Worm (Caenorhabditis elegans) whole organism, L4 larva: ENCODE measurements around the gene spp-21.

Experiments used
- F26F4.8 ChIP-seq: fragments of 200-800 bp; sonication (Bioruptor generic); conservative IDR thresholded peaks from 2 replicates; pipeline ENCODE4 v1.3.6; 2022; ENCODE audit warnings: missing genetic modification characterization, missing compliant biosample characterization
- F49E8.2 ChIP-seq: sonication (generic microtip); optimal IDR thresholded peaks from 2 replicates; lab custom pipeline; 2016; ENCODE audit warnings: missing compliant biosample characterization, mild to moderate bottlenecking, missing genetic modification characterization, borderline replicate concordance
- T26A8.4 ChIP-seq: fragments of 200-800 bp; sonication (Bioruptor generic); IDR thresholded peaks from 2 replicates; pipeline ENCODE4 v1.3.6; 2022; ENCODE audit warnings: missing genetic modification characterization, missing compliant biosample characterization
- Y5F2A.4 ChIP-seq: fragments of 200-800 bp; sonication (Bioruptor generic); optimal IDR thresholded peaks from 2 replicates; lab custom pipeline; 2018; ENCODE audit warnings: mild to moderate bottlenecking, missing genetic modification characterization, missing compliant biosample characterization
- Y75B8A.6 ChIP-seq: fragments of 200-800 bp; sonication (Bioruptor generic); IDR thresholded peaks from 2 replicates; pipeline ENCODE4 v1.3.6; 2022; ENCODE audit warnings: missing genetic modification reagents, missing genetic modification characterization, missing compliant biosample characterization
- ZK337.2 ChIP-seq: fragments of 200-800 bp; sonication (Bioruptor generic); IDR thresholded peaks from 2 replicates; pipeline ENCODE4 v1.3.6; 2022; ENCODE audit warnings: missing genetic modification reagents, missing genetic modification characterization, missing compliant biosample characterization
- aha-1 ChIP-seq: fragments of 150-350 bp; peaks from one replicate; lab custom pipeline; 2014; ENCODE audit warnings: missing biosample characterization, missing genetic modification characterization
- ama-1 ChIP-seq: fragments of 150-350 bp; optimal IDR thresholded peaks from 2 replicates; lab custom pipeline; 2014; ENCODE audit warnings: inconsistent platforms, mixed read lengths
- attf-4 ChIP-seq: sonication (generic microtip); optimal IDR thresholded peaks from 3 replicates; lab custom pipeline; 2017; ENCODE audit warnings: missing biosample characterization, missing genetic modification characterization
- ceh-44 ChIP-seq: fragments of 200-800 bp; sonication (Bioruptor generic); IDR thresholded peaks from 2 replicates; pipeline ENCODE4 v1.3.6; 2022; ENCODE audit warnings: missing genetic modification reagents, missing genetic modification characterization, missing compliant biosample characterization
- ceh-62 ChIP-seq: sonication (generic microtip); optimal IDR thresholded peaks from 2 replicates; lab custom pipeline; 2017; ENCODE audit warnings: missing biosample characterization, missing genetic modification characterization
- ceh-82 ChIP-seq: sonication (generic microtip); optimal IDR thresholded peaks from 2 replicates; lab custom pipeline; 2017; ENCODE audit warnings: missing biosample characterization, missing genetic modification characterization
- ctbp-1 ChIP-seq: fragments of 200-800 bp; sonication (Bioruptor generic); IDR thresholded peaks from 2 replicates; pipeline ENCODE4 v1.3.6; 2022; ENCODE audit warnings: missing genetic modification reagents, missing genetic modification characterization, missing compliant biosample characterization
- daf-12 ChIP-seq: fragments of 150-350 bp; optimal IDR thresholded peaks from 2 replicates; lab custom pipeline; 2014; ENCODE audit warnings: missing biosample characterization, missing genetic modification reagents, missing genetic modification characterization
- daf-16 ChIP-seq, 3 experiments: sonication (generic microtip); optimal IDR thresholded peaks; 2 replicates each; lab custom pipeline; 2016 to 2017; ENCODE audit warnings: missing genetic modification characterization in 3 of 3, missing genetic modification reagents in 3 of 3, mild to moderate bottlenecking in 2 of 3, missing compliant biosample characterization in 2 of 3, missing biosample characterization in 1 of 3, moderate library complexity in 1 of 3
- daf-19 ChIP-seq: fragments of 200-800 bp; sonication (Bioruptor generic); conservative IDR thresholded peaks from 2 replicates; pipeline ENCODE4 v1.3.6; 2022; ENCODE audit warnings: missing genetic modification characterization, missing compliant biosample characterization
- dmd-6 ChIP-seq: fragments of 200-800 bp; sonication (Bioruptor generic); IDR thresholded peaks from 2 replicates; pipeline ENCODE4 v1.3.6; 2022; ENCODE audit warnings: missing genetic modification reagents, missing genetic modification characterization, missing compliant biosample characterization
- duxl-1 ChIP-seq: sonication (generic microtip); optimal IDR thresholded peaks from 2 replicates; lab custom pipeline; 2016; ENCODE audit warnings: mild to moderate bottlenecking, missing genetic modification characterization, moderate library complexity, missing compliant biosample characterization; ENCODE audit not compliant: poor library complexity
- fkh-10 ChIP-seq: fragments of 150-350 bp; optimal IDR thresholded peaks from 2 replicates; lab custom pipeline; 2014; ENCODE audit warnings: missing biosample characterization, missing genetic modification reagents, missing genetic modification characterization
- gei-8 ChIP-seq: fragments of 200-800 bp; sonication (Bioruptor generic); optimal IDR thresholded peaks from 2 replicates; lab custom pipeline; 2018; ENCODE audit warnings: mild to moderate bottlenecking, missing genetic modification characterization, missing compliant biosample characterization
- hmg-1.1 ChIP-seq: fragments of 200-800 bp; sonication (Bioruptor generic); IDR thresholded peaks from 2 replicates; pipeline ENCODE4 v1.3.6; 2022; ENCODE audit warnings: missing genetic modification reagents, missing genetic modification characterization, missing compliant biosample characterization
- lim-7 ChIP-seq: fragments of 200-800 bp; sonication (Bioruptor generic); IDR thresholded peaks from 2 replicates; pipeline ENCODE4 v1.3.6; 2022; ENCODE audit warnings: missing genetic modification characterization, missing compliant biosample characterization
- lin-13 ChIP-seq: fragments of 150-350 bp; optimal IDR thresholded peaks from 2 replicates; lab custom pipeline; 2014; ENCODE audit warnings: missing biosample characterization, missing genetic modification reagents, missing genetic modification characterization
- lin-29 ChIP-seq: fragments of 200-800 bp; sonication (Bioruptor generic); IDR thresholded peaks from 2 replicates; pipeline ENCODE4 v1.3.6; 2022; ENCODE audit warnings: missing genetic modification reagents, missing genetic modification characterization, missing compliant biosample characterization
- lin-38 ChIP-seq: fragments of 200-800 bp; sonication (Bioruptor generic); IDR thresholded peaks from 2 replicates; pipeline ENCODE4 v1.3.6; 2022; ENCODE audit warnings: missing genetic modification reagents, missing genetic modification characterization, missing compliant biosample characterization
- madf-9 ChIP-seq: fragments of 200-800 bp; sonication (Bioruptor generic); conservative IDR thresholded peaks from 2 replicates; pipeline ENCODE4 v1.3.6; 2022; ENCODE audit warnings: missing genetic modification reagents, missing genetic modification characterization, missing compliant biosample characterization
- mdt-29 ChIP-seq: fragments of 200-800 bp; sonication (Bioruptor generic); IDR thresholded peaks from 2 replicates; pipeline ENCODE4 v1.3.6; 2022; ENCODE audit warnings: missing genetic modification reagents, missing genetic modification characterization, missing compliant biosample characterization
- mep-1 ChIP-seq: fragments of 150-350 bp; sonication (generic microtip); optimal IDR thresholded peaks from 3 replicates; lab custom pipeline; 2014; ENCODE audit warnings: missing biosample characterization, missing genetic modification characterization
- mes-2 ChIP-seq: sonication (generic microtip); optimal IDR thresholded peaks from 2 replicates; lab custom pipeline; 2016; ENCODE audit warnings: missing genotype, mild to moderate bottlenecking, missing genetic modification characterization, missing compliant biosample characterization; ENCODE audit not compliant: poor library complexity, severe bottlenecking
- mxl-2 ChIP-seq: fragments of 200-800 bp; sonication (Bioruptor generic); conservative IDR thresholded peaks from 2 replicates; pipeline ENCODE4 v1.3.6; 2022; ENCODE audit warnings: missing genetic modification reagents, missing genetic modification characterization, missing compliant biosample characterization
- nhr-102 ChIP-seq: sonication (generic microtip); optimal IDR thresholded peaks from 2 replicates; lab custom pipeline; 2016; ENCODE audit warnings: mild to moderate bottlenecking, missing genetic modification characterization, moderate library complexity, missing compliant biosample characterization
- nhr-28 ChIP-seq: fragments of 150-350 bp; optimal IDR thresholded peaks from 2 replicates; lab custom pipeline; 2014; ENCODE audit warnings: missing biosample characterization, missing genetic modification characterization
- nhr-48 ChIP-seq: sonication (generic microtip); optimal IDR thresholded peaks from 2 replicates; lab custom pipeline; 2016; ENCODE audit warnings: mild to moderate bottlenecking, missing genetic modification characterization, missing compliant biosample characterization
- nhr-6 ChIP-seq: fragments of 150-350 bp; optimal IDR thresholded peaks from 2 replicates; lab custom pipeline; 2014; ENCODE audit warnings: missing biosample characterization, missing genetic modification characterization
- nhr-76 ChIP-seq: fragments of 150-350 bp; optimal IDR thresholded peaks from 2 replicates; lab custom pipeline; 2014; ENCODE audit warnings: missing biosample characterization, missing genetic modification characterization
- nhr-77 ChIP-seq: fragments of 150-350 bp; optimal IDR thresholded peaks from 2 replicates; lab custom pipeline; 2014; ENCODE audit warnings: missing biosample characterization, missing genetic modification characterization
- pha-4 ChIP-seq, 2 experiments: fragments of 150-350 bp in 1 of 2; fragments of 200-800 bp in 1 of 2; sonication (Bioruptor generic) in 1 of 2; IDR thresholded peaks in 1 of 2; optimal IDR thresholded peaks in 1 of 2; 2 replicates each; pipeline versions ENCODE4 v1.3.6 to Lab custom; 2014 to 2022; ENCODE audit warnings: missing genetic modification characterization in 2 of 2, missing genetic modification reagents in 2 of 2, missing biosample characterization in 1 of 2, missing compliant biosample characterization in 1 of 2
- php-3 ChIP-seq: fragments of 200-800 bp; sonication (Bioruptor generic); IDR thresholded peaks from 2 replicates; pipeline ENCODE4 v1.3.6; 2022; ENCODE audit warnings: missing genetic modification reagents, missing genetic modification characterization, missing compliant biosample characterization
- pqm-1 ChIP-seq: sonication (generic microtip); optimal IDR thresholded peaks from 2 replicates; lab custom pipeline; 2017; ENCODE audit warnings: missing biosample characterization, missing genetic modification characterization
- skn-1 ChIP-seq: fragments of 150-350 bp; optimal IDR thresholded peaks from 2 replicates; lab custom pipeline; 2014; ENCODE audit warnings: missing biosample characterization, missing genetic modification characterization
- snpc-1.2 ChIP-seq: fragments of 200-800 bp; sonication (Bioruptor generic); IDR thresholded peaks from 2 replicates; pipeline ENCODE4 v1.3.6; 2022; ENCODE audit warnings: missing genetic modification reagents, missing genetic modification characterization, missing compliant biosample characterization
- spr-3 ChIP-seq: fragments of 200-800 bp; sonication (Bioruptor generic); optimal IDR thresholded peaks from 2 replicates; lab custom pipeline; 2018; ENCODE audit warnings: mild to moderate bottlenecking, missing genetic modification characterization, missing compliant biosample characterization
- tag-97 ChIP-seq: fragments of 200-800 bp; sonication (Bioruptor generic); IDR thresholded peaks from 2 replicates; pipeline ENCODE4 v1.3.6; 2022; ENCODE audit warnings: missing genetic modification characterization, missing compliant biosample characterization
- tra-1 ChIP-seq: fragments of 200-800 bp; sonication (Bioruptor generic); IDR thresholded peaks from 2 replicates; pipeline ENCODE4 v1.3.6; 2022; ENCODE audit warnings: missing genetic modification reagents, missing genetic modification characterization, missing compliant biosample characterization
- unc-130 ChIP-seq: sonication (generic microtip); optimal IDR thresholded peaks from 2 replicates; lab custom pipeline; 2016; ENCODE audit warnings: missing genetic modification reagents, missing genetic modification characterization, missing compliant biosample characterization
- unc-39 ChIP-seq: sonication (generic microtip); optimal IDR thresholded peaks from 2 replicates; lab custom pipeline; 2017; ENCODE audit warnings: missing biosample characterization, missing genetic modification characterization
- vab-7 ChIP-seq: fragments of 200-800 bp; sonication (Bioruptor generic); IDR thresholded peaks from 2 replicates; pipeline ENCODE4 v1.3.6; 2022; ENCODE audit warnings: missing genetic modification reagents, missing genetic modification characterization, missing compliant biosample characterization
- zfp-2 ChIP-seq: sonication (generic microtip); optimal IDR thresholded peaks from 2 replicates; lab custom pipeline; 2016; ENCODE audit warnings: mild to moderate bottlenecking, missing genetic modification characterization, missing compliant biosample characterization
- zip-2 ChIP-seq: fragments of 150-350 bp; optimal IDR thresholded peaks from 2 replicates; lab custom pipeline; 2014; ENCODE audit warnings: missing biosample characterization, missing genetic modification characterization
- ztf-11 ChIP-seq: fragments of 150-350 bp; optimal IDR thresholded peaks from 2 replicates; lab custom pipeline; 2014; ENCODE audit warnings: missing biosample characterization, missing genetic modification characterization

Gene spp-21

DNA sequence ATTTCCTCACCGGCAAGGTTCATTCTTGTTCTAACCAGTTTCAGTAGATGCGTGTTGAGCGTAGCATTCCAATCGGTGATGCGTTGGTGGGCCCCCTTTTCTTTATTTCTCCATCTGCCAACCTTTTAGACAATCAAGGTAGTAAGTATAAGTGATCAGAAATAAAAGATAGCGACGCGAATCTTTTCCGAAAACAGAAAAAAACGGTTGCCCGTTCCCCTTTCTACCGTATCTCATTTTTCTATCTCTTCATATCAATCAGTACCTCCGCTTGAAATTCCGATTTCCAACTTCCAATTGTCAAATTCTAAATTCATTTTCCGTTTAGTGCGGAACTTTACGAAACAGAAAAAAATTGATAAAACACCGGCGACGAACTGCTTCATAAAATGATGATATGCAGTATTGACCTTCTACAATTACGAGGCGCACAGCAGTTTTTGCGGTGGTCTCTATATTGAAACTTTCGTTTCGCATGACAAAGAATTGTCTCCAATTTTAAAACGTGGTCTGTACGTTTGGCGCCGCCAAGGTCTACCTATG lies 10.5 kb upstream of the spp-21 start (continued):
- TF ChIP-seq pha-4 (GFP tag; IDR thresholded peaks at IDR 0.05; lab: Robert Waterston, UW) (no peak), pha-4 (tag; optimal IDR thresholded peaks at IDR 0.05; lab: Kevin White, UChicago) (no peak), unc-39 (tag; lab: Kevin White, UChicago) (no peak), hmg-1.1 (no peak), tag-97 (GFP tag; lab: Robert Waterston, UW) (no peak), tra-1 (GFP tag; lab: Robert Waterston, UW) (0 out of 2 replicates have a peak, but pooled peaks have one; percentile 28), mes-2 (tag; lab: Kevin White, UChicago) (peak; percentile 28), fkh-10 (no peak), lin-13 (GFP tag; lab: Kevin White, UChicago) (no peak), nhr-28 (tag; lab: Kevin White, UChicago) (peak; percentile 32), zip-2 (tag; lab: Kevin White, UChicago) (no peak), nhr-102 (tag; lab: Kevin White, UChicago) (no peak), gei-8 (GFP tag; lab: Kevin White, UChicago) (no peak), duxl-1 (no peak), Y5F2A.4 (GFP tag; lab: Kevin White, UChicago) (no peak), F49E8.2 (tag; lab: Kevin White, UChicago) (no peak), lim-7 (GFP tag; lab: Robert Waterston, UW) (no peak), lin-29 (GFP tag; lab: Robert Waterston, UW) (no peak), F26F4.8 (GFP tag; lab: Robert Waterston, UW) (no peak), dmd-6 (GFP tag; lab: Robert Waterston, UW) (peak; percentile 18), madf-9 (GFP tag; lab: Robert Waterston, UW) (no peak), mdt-29 (no peak), ztf-11 (tag; lab: Kevin White, UChicago) (no peak), unc-130 (GFP tag; lab: Kevin White, UChicago) (no peak), ceh-82 (no peak), mxl-2 (GFP tag; lab: Robert Waterston, UW) (no peak), ZK337.2 (GFP tag; lab: Robert Waterston, UW) (no peak), ctbp-1 (GFP tag; lab: Robert Waterston, UW) (no peak), ama-1 (lab: Kevin White, UChicago) (no peak), nhr-48 (tag; lab: Kevin White, UChicago) (no peak), vab-7 (no peak), T26A8.4 (GFP tag; lab: Robert Waterston, UW) (no peak), daf-16 (GFP tag; optimal IDR thresholded peaks at IDR 0.05; lab: Kevin White, UChicago) (no peak), daf-16 (tag; optimal IDR thresholded peaks at IDR 0.05; lab: Kevin White, UChicago) (no peak), spr-3 (GFP tag; lab: Kevin White, UChicago) (no peak), php-3 (GFP tag; lab: Robert Waterston, UW) (no peak), pqm-1 (tag; lab: Kevin White, UChicago) (peak; percentile 35), nhr-6 (peak; percentile 13), nhr-76 (tag; lab: Kevin White, UChicago) (no peak), daf-12 (tag; lab: Kevin White, UChicago) (no peak), lin-38 (no peak), aha-1 (tag; lab: Kevin White, UChicago) (peak; percentile 68), daf-19 (GFP tag; lab: Robert Waterston, UW) (no peak), nhr-77 (tag; lab: Kevin White, UChicago) (no peak), snpc-1.2 (GFP tag; lab: Robert Waterston, UW) (no peak), mep-1 (tag; lab: Kevin White, UChicago) (no peak), ceh-44 (GFP tag; lab: Robert Waterston, UW) (no peak), skn-1 (tag; lab: Kevin White, UChicago) (no peak), Y75B8A.6 (GFP tag; lab: Robert Waterston, UW) (no peak), attf-4 (tag; lab: Kevin White, UChicago) (no peak), zfp-2 (tag; lab: Kevin White, UChicago) (no peak), ceh-62 (tag; lab: Kevin White, UChicago) (no peak)
